Worm (Caenorhabditis elegans) whole organism, L3 larva: ENCODE measurements around the gene atg-16.1.

Experiments used
- R02D3.7 ChIP-seq: fragments of 150-350 bp; optimal IDR thresholded peaks from 2 replicates; lab custom pipeline; 2014; ENCODE audit warnings: missing biosample characterization, missing genetic modification characterization
- aly-2 ChIP-seq: fragments of 150-350 bp; optimal IDR thresholded peaks from 2 replicates; lab custom pipeline; 2014; ENCODE audit warnings: missing biosample characterization, missing genetic modification characterization
- ama-1 ChIP-seq: fragments of 150-350 bp; optimal IDR thresholded peaks from 2 replicates; lab custom pipeline; 2018
- elt-3 ChIP-seq, 3 experiments: fragments of 150-350 bp in 1 of 3; sonication (generic microtip) in 2 of 3; optimal IDR thresholded peaks; 2 replicates in 2 of 3; 4 replicates in 1 of 3; lab custom pipeline; 2014 to 2017; ENCODE audit warnings: missing biosample characterization in 3 of 3, missing genetic modification characterization in 3 of 3
- eor-1 ChIP-seq, 2 experiments: fragments of 150-350 bp; optimal IDR thresholded peaks; 2 replicates each; lab custom pipeline; 2014 to 2018; ENCODE audit warnings: missing biosample characterization in 2 of 2, missing genetic modification characterization in 2 of 2
- mdl-1 ChIP-seq: fragments of 150-350 bp; optimal IDR thresholded peaks from 2 replicates; lab custom pipeline; 2014; ENCODE audit warnings: missing biosample characterization, missing genetic modification characterization
- nhr-12 ChIP-seq: fragments of 150-350 bp; optimal IDR thresholded peaks from 2 replicates; lab custom pipeline; 2014; ENCODE audit warnings: missing biosample characterization, missing genetic modification characterization
- nhr-28 ChIP-seq: fragments of 150-350 bp; optimal IDR thresholded peaks from 2 replicates; lab custom pipeline; 2014; ENCODE audit warnings: missing biosample characterization, missing genetic modification characterization
- pqm-1 ChIP-seq: fragments of 150-350 bp; optimal IDR thresholded peaks from 2 replicates; lab custom pipeline; 2017; ENCODE audit warnings: missing biosample characterization, missing genetic modification characterization, inconsistent platforms
- skn-1 ChIP-seq: fragments of 150-350 bp; optimal IDR thresholded peaks from 2 replicates; lab custom pipeline; 2014; ENCODE audit warnings: missing biosample characterization, missing genetic modification characterization
- tbx-2 ChIP-seq: sonication (generic microtip); optimal IDR thresholded peaks from 2 replicates; lab custom pipeline; 2016; ENCODE audit warnings: mild to moderate bottlenecking, missing genetic modification characterization, missing compliant biosample characterization
- unc-39 ChIP-seq: sonication (generic microtip); optimal IDR thresholded peaks from 4 replicates; lab custom pipeline; 2017; ENCODE audit warnings: missing biosample characterization, missing genetic modification characterization
- ztf-11 ChIP-seq: fragments of 150-350 bp; optimal IDR thresholded peaks from 2 replicates; lab custom pipeline; 2014; ENCODE audit warnings: missing biosample characterization, missing genetic modification characterization

- TF ChIP-seq ztf-11 (tag; lab: Kevin White, UChicago) (no peak), unc-39 (no peak), R02D3.7 (tag; lab: Kevin White, UChicago) (no peak), mdl-1 (tag; lab: Kevin White, UChicago) (no peak), pqm-1 (tag; lab: Kevin White, UChicago) (no peak), tbx-2 (no peak), aly-2 (tag; lab: Kevin White, UChicago) (no peak), nhr-28 (tag; lab: Kevin White, UChicago) (no peak), skn-1 (tag; lab: Kevin White, UChicago) (no peak), nhr-12 (tag; lab: Kevin White, UChicago) (no peak), elt-3 (tag; optimal IDR thresholded peaks at IDR 0.05; lab: Kevin White, UChicago) (no peak), eor-1 (tag; optimal IDR thresholded peaks at IDR 0.05; lab: Kevin White, UChicago) (no peak), ama-1 (lab: Kevin White, UChicago) (no peak)
Observed at ce11 chrX:4502039-4502438, 39.8 kb upstream of the atg-16.1 start.
